Worm (Caenorhabditis elegans) whole organism, late embryonic: ENCODE results near the gene rcat-1.

Source experiments
- C08G9.2 ChIP-seq: sonication (generic microtip); optimal IDR thresholded peaks from 2 replicates; lab custom pipeline; 2016; ENCODE audit warnings: mild to moderate bottlenecking, missing genetic modification characterization, moderate library complexity, missing compliant biosample characterization
- C38D4.7 ChIP-seq: fragments of 200-800 bp; sonication (Bioruptor generic); optimal IDR thresholded peaks from 2 replicates; lab custom pipeline; 2018; ENCODE audit warnings: mild to moderate bottlenecking, missing genetic modification characterization, moderate library complexity, missing compliant biosample characterization
- F13H6.1 ChIP-seq: sonication (generic microtip); optimal IDR thresholded peaks from 2 replicates; lab custom pipeline; 2016; ENCODE audit warnings: missing genetic modification characterization, missing compliant biosample characterization
- K02D7.2 ChIP-seq: sonication (generic microtip); optimal IDR thresholded peaks from 2 replicates; lab custom pipeline; 2017; ENCODE audit warnings: mild to moderate bottlenecking, missing genetic modification characterization, missing compliant biosample characterization
- Y22D7AL.16 ChIP-seq: sonication (generic microtip); optimal IDR thresholded peaks from 2 replicates; lab custom pipeline; 2016; ENCODE audit warnings: missing genetic modification characterization, missing compliant biosample characterization
- ceh-14 ChIP-seq: sonication (generic microtip); optimal IDR thresholded peaks from 2 replicates; lab custom pipeline; 2016; ENCODE audit warnings: missing genotype, missing genetic modification characterization, missing compliant biosample characterization
- ceh-18 ChIP-seq: sonication (generic microtip); optimal IDR thresholded peaks from 2 replicates; lab custom pipeline; 2016; ENCODE audit warnings: missing genetic modification characterization, missing compliant biosample characterization
- ceh-2 ChIP-seq: sonication (generic microtip); optimal IDR thresholded peaks from 2 replicates; lab custom pipeline; 2016; ENCODE audit warnings: missing genotype, missing genetic modification characterization, missing compliant biosample characterization
- ceh-22 ChIP-seq: sonication (generic microtip); optimal IDR thresholded peaks from 2 replicates; lab custom pipeline; 2017; ENCODE audit warnings: missing biosample characterization, missing genetic modification characterization
- ceh-24 ChIP-seq: sonication (generic microtip); optimal IDR thresholded peaks from 2 replicates; lab custom pipeline; 2016; ENCODE audit warnings: mild to moderate bottlenecking, missing genetic modification characterization, missing compliant biosample characterization
- ceh-34 ChIP-seq: sonication (generic microtip); optimal IDR thresholded peaks from 2 replicates; lab custom pipeline; 2016; ENCODE audit warnings: mild to moderate bottlenecking, missing genetic modification characterization, missing compliant biosample characterization
- dmd-4 ChIP-seq: sonication (generic microtip); optimal IDR thresholded peaks from 2 replicates; lab custom pipeline; 2016; ENCODE audit warnings: borderline replicate concordance, missing genetic modification characterization, missing compliant biosample characterization
- elt-2 ChIP-seq: sonication (generic microtip); optimal IDR thresholded peaks from 2 replicates; lab custom pipeline; 2016; ENCODE audit warnings: missing genetic modification reagents, missing genetic modification characterization, missing compliant biosample characterization
- eyg-1 ChIP-seq: sonication (generic microtip); optimal IDR thresholded peaks from 2 replicates; lab custom pipeline; 2016; ENCODE audit warnings: missing genotype, missing genetic modification characterization, missing compliant biosample characterization
- fax-1 ChIP-seq: sonication (generic microtip); optimal IDR thresholded peaks from 2 replicates; lab custom pipeline; 2016; ENCODE audit warnings: missing genotype, missing genetic modification characterization, missing compliant biosample characterization
- fkh-10 ChIP-seq: fragments of 150-350 bp; optimal IDR thresholded peaks from 2 replicates; lab custom pipeline; 2014; ENCODE audit warnings: missing biosample characterization, missing genetic modification reagents, missing genetic modification characterization
- hlh-13 ChIP-seq: fragments of 200-800 bp; sonication (Bioruptor generic); optimal IDR thresholded peaks from 2 replicates; lab custom pipeline; 2018; ENCODE audit warnings: mild to moderate bottlenecking, missing genetic modification characterization, missing compliant biosample characterization
- hlh-8 ChIP-seq: sonication (generic microtip); optimal IDR thresholded peaks from 2 replicates; lab custom pipeline; 2016; ENCODE audit warnings: missing genotype, missing genetic modification characterization, missing compliant biosample characterization
- lim-6 ChIP-seq: sonication (generic microtip); optimal IDR thresholded peaks from 2 replicates; lab custom pipeline; 2016; ENCODE audit warnings: missing genetic modification characterization, missing compliant biosample characterization
- lin-11 ChIP-seq: fragments of 200-800 bp; sonication (Bioruptor generic); optimal IDR thresholded peaks from 2 replicates; lab custom pipeline; 2018; ENCODE audit warnings: mild to moderate bottlenecking, missing genetic modification characterization, missing compliant biosample characterization
- nhr-11 ChIP-seq: fragments of 150-350 bp; optimal IDR thresholded peaks from 2 replicates; lab custom pipeline; 2014; ENCODE audit warnings: missing biosample characterization, missing genetic modification characterization
- pax-1 ChIP-seq: fragments of 150-350 bp; optimal IDR thresholded peaks from 2 replicates; lab custom pipeline; 2014; ENCODE audit warnings: missing biosample characterization, missing genetic modification characterization
- pha-2 ChIP-seq: sonication (generic microtip); optimal IDR thresholded peaks from 2 replicates; lab custom pipeline; 2017; ENCODE audit warnings: mild to moderate bottlenecking, missing genetic modification characterization, missing compliant biosample characterization
- pqm-1 ChIP-seq: sonication (generic microtip); optimal IDR thresholded peaks from 2 replicates; lab custom pipeline; 2016; ENCODE audit warnings: missing genetic modification characterization, missing compliant biosample characterization
- pros-1 ChIP-seq: fragments of 150-350 bp; optimal IDR thresholded peaks from 2 replicates; lab custom pipeline; 2014; ENCODE audit warnings: missing biosample characterization, missing genetic modification reagents, missing genetic modification characterization
- sox-2 ChIP-seq: fragments of 200-800 bp; sonication (Bioruptor generic); IDR thresholded peaks from 2 replicates; pipeline ENCODE4 v1.3.6; 2022; ENCODE audit warnings: missing genetic modification reagents, missing genetic modification characterization, missing compliant biosample characterization
- sox-4 ChIP-seq: sonication (generic microtip); optimal IDR thresholded peaks from 2 replicates; lab custom pipeline; 2017; ENCODE audit warnings: mild to moderate bottlenecking, missing genetic modification characterization, inconsistent platforms, missing compliant biosample characterization
- unc-55 ChIP-seq: sonication (generic microtip); optimal IDR thresholded peaks from 2 replicates; lab custom pipeline; 2017; ENCODE audit warnings: missing biosample characterization, missing genetic modification reagents, missing genetic modification characterization
- unc-86 ChIP-seq: sonication (generic microtip); optimal IDR thresholded peaks from 2 replicates; lab custom pipeline; 2016; ENCODE audit warnings: missing genetic modification characterization, missing compliant biosample characterization
- zip-5 ChIP-seq: sonication (generic microtip); optimal IDR thresholded peaks from 2 replicates; lab custom pipeline; 2016; ENCODE audit warnings: missing genetic modification characterization, missing compliant biosample characterization
- ztf-16 ChIP-seq: sonication (generic microtip); optimal IDR thresholded peaks from 2 replicates; lab custom pipeline; 2017; ENCODE audit warnings: missing genetic modification characterization, missing compliant biosample characterization

The rcat-1 gene

ce11 chrIV:296849-297248, 41.6 kb upstream of the rcat-1 start:
- TF ChIP-seq pax-1 (tag; lab: Kevin White, UChicago): no peak
- TF ChIP-seq ceh-34 (tag; lab: Kevin White, UChicago): no peak
- peak; percentile 20 for TF ChIP-seq elt-2 (tag; lab: Kevin White, UChicago)

ce11 chrIV:295734-296201, 40.5 kb upstream of the rcat-1 start:
- TF ChIP-seq ceh-24 (tag; lab: Kevin White, UChicago) (no peak), lim-6 (tag; lab: Kevin White, UChicago) (no peak), elt-2 (tag; lab: Kevin White, UChicago) (peak; percentile 80), pros-1 (tag; lab: Kevin White, UChicago) (no peak), nhr-11 (tag; lab: Kevin White, UChicago) (no peak)

- TF ChIP-seq pax-1 (tag; lab: Kevin White, UChicago) (no peak), ceh-22 (tag; lab: Kevin White, UChicago) (no peak)
Measured at ce11 chrIV:294737-295136, 39.5 kb upstream of the rcat-1 start.

ce11 chrIV:293995-294700, 38.9 kb upstream of the rcat-1 start:
- no peak for TF ChIP-seq fax-1
- TF ChIP-seq fkh-10 (GFP tag; lab: Kevin White, UChicago): no peak
- no peak for TF ChIP-seq C38D4.7
- TF ChIP-seq C08G9.2 (tag; lab: Kevin White, UChicago): no peak
- TF ChIP-seq ceh-14 (tag; lab: Kevin White, UChicago): no peak
- no peak for TF ChIP-seq ceh-24 (tag; lab: Kevin White, UChicago)
- TF ChIP-seq hlh-13 (GFP tag; lab: Kevin White, UChicago): no peak
- no peak for TF ChIP-seq Y22D7AL.16 (tag; lab: Kevin White, UChicago)
- no peak for TF ChIP-seq ceh-2 (tag; lab: Kevin White, UChicago)
- TF ChIP-seq K02D7.2 (tag; lab: Kevin White, UChicago): no peak
- TF ChIP-seq unc-55: no peak
- TF ChIP-seq eyg-1 (tag; lab: Kevin White, UChicago): no peak
- no peak for TF ChIP-seq ceh-18 (tag; lab: Kevin White, UChicago)
- no peak for TF ChIP-seq zip-5 (tag; lab: Kevin White, UChicago)
- TF ChIP-seq, all 69 proteins: peak for 0

- TF ChIP-seq dmd-4 (tag; lab: Kevin White, UChicago): no peak
- TF ChIP-seq pha-2 (tag; lab: Kevin White, UChicago): no peak
- no peak for TF ChIP-seq unc-86
- TF ChIP-seq pqm-1 (tag; lab: Kevin White, UChicago): no peak
- TF ChIP-seq sox-4: no peak
- TF ChIP-seq sox-2 (GFP tag; lab: Robert Waterston, UW): no peak
- no peak for TF ChIP-seq Y22D7AL.16 (tag; lab: Kevin White, UChicago)
- no peak for TF ChIP-seq lin-11
- no peak for TF ChIP-seq F13H6.1 (tag; lab: Kevin White, UChicago)
- no peak for TF ChIP-seq hlh-8
- no peak for TF ChIP-seq ztf-16
Measured at ce11 chrIV:293163-293755, 38.0 kb upstream of the rcat-1 start.

ce11 chrIV:291851-292367, 36.7 kb upstream of the rcat-1 start:
- TF ChIP-seq ceh-34 (tag; lab: Kevin White, UChicago) (no peak), ztf-16 (no peak), pqm-1 (tag; lab: Kevin White, UChicago) (peak; percentile 18), elt-2 (tag; lab: Kevin White, UChicago) (peak; percentile 95), eyg-1 (tag; lab: Kevin White, UChicago) (no peak)
